Fruit fly (Drosophila melanogaster): ENCODE data around the gene CG32107.
A peak's percentile ranks its signal among the peaks of the same experiment; 100 is the strongest.

The CG32107 gene

dm6 chr3L:12884680-12885079 lies 23.6 kb upstream of the CG32107 start, which contains the start of gene CG14120:
Gene CG14120 (plus strand): TSS chr3L:12885039.
- TF ChIP-seq CG30431 (GFP tag; optimal IDR thresholded peaks at IDR 0.05) (no peak), dm (GFP tag; optimal IDR thresholded peaks at IDR 0.05) (no peak), CG15601 (tag; optimal IDR thresholded peaks at IDR 0.05) (no peak), CG34376 (GFP tag; optimal IDR thresholded peaks at IDR 0.05) (peak; percentile 48), Lpt (GFP tag; optimal IDR thresholded peaks at IDR 0.05) (no peak), Fer2 (tag; optimal IDR thresholded peaks at IDR 0.05) (no peak), CG14050 (GFP tag; IDR thresholded peaks at IDR 0.05) (no peak), pros (GFP tag; optimal IDR thresholded peaks at IDR 0.05) (no peak), Rfx (GFP tag; IDR thresholded peaks at IDR 0.05) (no peak), lov (optimal IDR thresholded peaks at IDR 0.05) (no peak), lov (GFP tag; IDR thresholded peaks at IDR 0.05) (no peak), sima (GFP tag; optimal IDR thresholded peaks at IDR 0.05) (no peak), CG3163 (GFP tag; optimal IDR thresholded peaks at IDR 0.05) (no peak), Awh (GFP tag; IDR thresholded peaks at IDR 0.05) (no peak), grn (GFP tag; optimal IDR thresholded peaks at IDR 0.05) (peak; percentile 60), CG15011 (GFP tag; optimal IDR thresholded peaks at IDR 0.05) (no peak), crc (GFP tag; optimal IDR thresholded peaks at IDR 0.05) (no peak), exex (tag; optimal IDR thresholded peaks at IDR 0.05) (peak; percentile 91), CG10431 (GFP tag; optimal IDR thresholded peaks at IDR 0.05) (no peak), CG31365 (tag; optimal IDR thresholded peaks at IDR 0.05) (no peak), Meics (GFP tag; optimal IDR thresholded peaks at IDR 0.05) (no peak), cwo (GFP tag; optimal IDR thresholded peaks at IDR 0.05) (peak; percentile 53), CG2116 (GFP tag; optimal IDR thresholded peaks at IDR 0.05) (no peak), CG9727 (GFP tag; optimal IDR thresholded peaks at IDR 0.05) (no peak), pita (GFP tag; optimal IDR thresholded peaks at IDR 0.05) (no peak), CG6254 (GFP tag; optimal IDR thresholded peaks at IDR 0.05) (no peak), sens-2 (GFP tag; IDR thresholded peaks at IDR 0.05) (no peak), run (tag; optimal IDR thresholded peaks at IDR 0.05) (no peak), crol (GFP tag; IDR thresholded peaks at IDR 0.05) (no peak), scrt (GFP tag; optimal IDR thresholded peaks at IDR 0.05) (no peak), mirr (GFP tag; optimal IDR thresholded peaks at IDR 0.05) (peak; percentile 10), GATAe (GFP tag; conservative IDR thresholded peaks at IDR 0.05) (peak; percentile 78), Oli (tag; optimal IDR thresholded peaks at IDR 0.05) (no peak), dmrt11E (tag; optimal IDR thresholded peaks at IDR 0.05) (no peak), Max (GFP tag; optimal IDR thresholded peaks at IDR 0.05) (no peak), sug (tag; optimal IDR thresholded peaks at IDR 0.05) (peak; percentile 70)

DNA sequence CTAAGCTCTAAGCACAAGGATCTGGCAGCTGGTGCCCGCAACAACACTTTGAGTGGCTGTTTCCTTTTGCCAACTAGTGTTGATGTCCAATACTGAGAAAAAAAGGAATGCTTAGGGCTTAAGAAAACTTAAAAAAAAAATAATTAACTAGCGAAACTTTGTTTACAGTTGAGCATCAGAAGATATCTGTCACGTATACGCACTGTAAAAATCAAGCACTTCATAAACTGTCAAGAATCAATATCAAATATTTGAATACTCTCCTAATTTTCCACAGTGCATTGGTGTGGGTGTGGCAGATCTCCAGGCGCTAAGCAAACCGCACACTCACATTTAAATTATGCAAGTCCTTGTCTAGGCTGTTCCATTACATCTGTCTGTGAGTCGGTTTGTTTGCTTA lies 13.1 kb upstream of the CG32107 start:
- TF ChIP-seq pnt (GFP tag; optimal IDR thresholded peaks at IDR 0.05) = no peak
- no peak for TF ChIP-seq CG13624 (GFP tag; optimal IDR thresholded peaks at IDR 0.05)
- no peak for TF ChIP-seq sug (tag; optimal IDR thresholded peaks at IDR 0.05)
- TF ChIP-seq Dad (GFP tag; optimal IDR thresholded peaks at IDR 0.05) = no peak
- no peak for TF ChIP-seq zen (tag; optimal IDR thresholded peaks at IDR 0.05)
- TF ChIP-seq repo (GFP tag; optimal IDR thresholded peaks at IDR 0.05) = no peak
- TF ChIP-seq CG32767 (GFP tag; IDR thresholded peaks at IDR 0.05) = no peak
- TF ChIP-seq Oli (tag; optimal IDR thresholded peaks at IDR 0.05) = peak; percentile 15
- peak; percentile 30; the same call in 1 of the 2 replicates for TF ChIP-seq esg (GFP tag; conservative IDR thresholded peaks at IDR 0.05)
- TF ChIP-seq CG13287 (GFP tag; IDR thresholded peaks at IDR 0.05; ENCODE audit: partially characterized antibody) = no peak
- no peak for TF ChIP-seq CG16815 (GFP tag; optimal IDR thresholded peaks at IDR 0.05)
- peak; percentile 20 for TF ChIP-seq lilli (GFP tag; optimal IDR thresholded peaks at IDR 0.05)
- TF ChIP-seq Med (GFP tag) = peak; percentile 87
- no peak for TF ChIP-seq CG7357 (GFP tag; IDR thresholded peaks at IDR 0.05)
- TF ChIP-seq CG2678 (tag; optimal IDR thresholded peaks at IDR 0.05) = no peak
- TF ChIP-seq dysf (GFP tag; IDR thresholded peaks at IDR 0.05) = peak; percentile 20; the same call in 1 of the 3 replicates
- TF ChIP-seq salm (tag; optimal IDR thresholded peaks at IDR 0.05) = no peak
- TF ChIP-seq CG4617 (GFP tag; optimal IDR thresholded peaks at IDR 0.05; ENCODE audit: borderline replicate concordance) = no peak
- peak; percentile 26 for TF ChIP-seq Hand (GFP tag; optimal IDR thresholded peaks at IDR 0.05)
